Fruit fly (Drosophila melanogaster) S2 (cell line): ENCODE data around the gene CG44355.

Experiments
- CG8478 ChIP-seq: fragments of >200 bp; optimal IDR thresholded peaks from 2 replicates; lab custom pipeline; 2018
- CTCF ChIP-seq, 2 experiments: fragments of >200 bp; optimal IDR thresholded peaks; 2 replicates each; lab custom pipeline; 2018

DNA sequence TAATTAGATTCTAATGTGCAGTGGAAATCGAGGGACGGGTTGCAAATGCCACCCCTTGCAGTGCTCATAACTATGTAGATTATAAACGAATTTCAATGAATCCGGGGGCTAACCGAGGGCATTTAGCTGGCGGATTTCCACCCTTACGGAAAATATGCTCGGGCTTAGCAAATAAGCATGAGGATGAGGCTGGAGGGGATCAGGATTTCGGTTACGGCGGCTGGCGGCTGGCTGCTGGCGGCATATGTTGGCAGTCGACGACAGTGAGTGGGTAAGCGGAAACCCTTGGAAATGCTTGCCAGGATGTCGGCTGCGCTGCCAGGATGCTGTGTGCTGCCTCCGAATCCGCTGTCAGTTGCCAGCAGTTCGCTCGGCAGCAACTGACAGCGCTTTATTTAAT is 16.0 kb upstream of the CG44355 start:
- TF ChIP-seq CG8478 (no peak), CTCF (optimal IDR thresholded peaks at IDR 0.05; lab: Kevin White, UChicago) (no peak)
